Worm (Caenorhabditis elegans) whole organism, L4/young adult: ENCODE measurements around the gene C46A5.1.

Experiments used
- W03F9.2 ChIP-seq: fragments of 150-350 bp; optimal IDR thresholded peaks from 2 replicates; lab custom pipeline; 2014; ENCODE audit warnings: missing biosample characterization, missing genetic modification characterization
- dao-5 ChIP-seq: sonication (generic microtip); optimal IDR thresholded peaks from 2 replicates; lab custom pipeline; 2016; ENCODE audit warnings: missing genotype, missing genetic modification characterization, moderate library complexity, missing compliant biosample characterization
- him-1 ChIP-seq: sonication (generic microtip); optimal IDR thresholded peaks from 2 replicates; lab custom pipeline; 2016; ENCODE audit warnings: missing genotype, missing genetic modification reagents, missing genetic modification characterization, missing compliant biosample characterization

C46A5.1 gene

ce11 chrIV:7790801-7791588 lies 27.3 kb downstream of the C46A5.1 start, which contains the start of gene rsp-6:
Gene rsp-6, minus strand, starts transcription at chrIV:7791229.
- TF ChIP-seq him-1 (peak; percentile 29), dao-5 (tag; lab: Kevin White, UChicago) (no peak), W03F9.2 (peak; percentile 85)

ce11 chrIV:7791821-7792446 lies 28.2 kb downstream of the C46A5.1 start, which contains the start of gene C33H5.13:
Gene C33H5.13, minus strand, starts transcription at chrIV:7792263.
- TF ChIP-seq him-1 (no peak), W03F9.2 (no peak), dao-5 (tag; lab: Kevin White, UChicago) (no peak)

- no peak for TF ChIP-seq W03F9.2
- no peak for TF ChIP-seq dao-5 (tag; lab: Kevin White, UChicago)
- TF ChIP-seq him-1: no peak
These were observed 31.0 kb downstream of the C46A5.1 start, which contains the start of gene ntp-1 for ce11 chrIV:7794709-7795108. Gene ntp-1, minus strand, starts transcription at chrIV:7794809.

ce11 chrIV:7796432-7797113 lies 32.8 kb downstream of the C46A5.1 start, which contains the start of gene sgo-1:
Gene sgo-1, minus strand, starts transcription at chrIV:7796482.
- TF ChIP-seq dao-5 (tag; lab: Kevin White, UChicago): no peak
- peak; percentile 52 for TF ChIP-seq W03F9.2
- no peak for TF ChIP-seq him-1

ce11 chrIV:7800338-7800737 lies 36.6 kb downstream of the C46A5.1 start:
- TF ChIP-seq dao-5 (tag; lab: Kevin White, UChicago): no peak
- no peak for TF ChIP-seq him-1
- TF ChIP-seq W03F9.2: no peak

ce11 chrIV:7803250-7803649 lies 39.5 kb downstream of the C46A5.1 start, which contains the start of gene C33H5.16:
Gene C33H5.16, minus strand, starts transcription at chrIV:7803350.
- TF ChIP-seq W03F9.2: no peak
- no peak for TF ChIP-seq him-1
- no peak for TF ChIP-seq dao-5 (tag; lab: Kevin White, UChicago)

- TF ChIP-seq dao-5 (tag; lab: Kevin White, UChicago): no peak
- TF ChIP-seq him-1: no peak
- TF ChIP-seq W03F9.2: no peak
These were observed 41.0 kb downstream of the C46A5.1 start, which contains the start of gene C33H5.2 for ce11 chrIV:7804740-7805139. Gene C33H5.2, plus strand, starts transcription at chrIV:7805040.

DNA sequence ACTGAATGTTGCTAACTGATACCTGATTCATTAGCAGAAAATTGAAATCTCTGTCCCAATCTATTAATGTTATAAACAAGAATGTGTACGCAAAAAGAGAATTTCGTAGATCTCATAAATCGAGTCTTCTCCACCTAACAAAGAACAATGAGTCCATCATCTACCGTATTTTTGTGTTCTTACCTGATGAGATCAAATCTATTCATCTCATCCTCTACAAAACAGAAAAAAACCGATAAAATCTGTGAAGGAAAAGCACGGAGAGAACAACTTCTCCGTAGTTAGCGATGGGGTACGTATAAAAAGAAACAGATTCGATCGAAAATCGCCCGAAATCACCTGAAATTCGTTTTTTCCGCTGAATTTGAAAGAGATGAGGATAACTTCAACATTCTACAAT lies 44.9 kb downstream of the C46A5.1 start, which contains the start of gene C33H5.1:
Gene C33H5.1 (plus strand): TSS at position 330 of the 400 bp plus-strand sequence.
- no peak for TF ChIP-seq W03F9.2
- no peak for TF ChIP-seq him-1
- TF ChIP-seq dao-5 (tag; lab: Kevin White, UChicago): no peak

DNA sequence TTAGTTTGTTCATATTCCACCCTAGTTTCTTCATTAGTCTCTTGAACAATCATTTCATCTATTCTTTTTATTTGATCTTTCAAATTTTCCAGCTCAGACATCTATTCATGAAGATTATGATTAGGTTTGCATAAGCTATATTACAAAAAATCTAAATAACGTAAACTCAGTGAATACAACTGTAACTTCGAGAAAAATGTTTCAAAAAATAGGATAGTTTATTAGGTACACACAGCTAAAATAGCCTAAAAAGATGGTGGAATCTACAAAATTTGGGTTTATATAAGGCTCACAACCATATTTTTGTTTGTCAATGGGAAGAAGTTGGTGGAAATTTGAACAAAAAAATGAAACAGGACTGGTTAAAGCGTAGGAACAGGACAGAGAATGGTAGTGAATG lies 49.0 kb downstream of the C46A5.1 start, which contains the start of gene zgpa-1:
Gene zgpa-1 (minus strand): TSS at position 101 of the 400 bp plus-strand sequence.
- TF ChIP-seq him-1 (no peak), W03F9.2 (no peak), dao-5 (tag; lab: Kevin White, UChicago) (no peak)

DNA sequence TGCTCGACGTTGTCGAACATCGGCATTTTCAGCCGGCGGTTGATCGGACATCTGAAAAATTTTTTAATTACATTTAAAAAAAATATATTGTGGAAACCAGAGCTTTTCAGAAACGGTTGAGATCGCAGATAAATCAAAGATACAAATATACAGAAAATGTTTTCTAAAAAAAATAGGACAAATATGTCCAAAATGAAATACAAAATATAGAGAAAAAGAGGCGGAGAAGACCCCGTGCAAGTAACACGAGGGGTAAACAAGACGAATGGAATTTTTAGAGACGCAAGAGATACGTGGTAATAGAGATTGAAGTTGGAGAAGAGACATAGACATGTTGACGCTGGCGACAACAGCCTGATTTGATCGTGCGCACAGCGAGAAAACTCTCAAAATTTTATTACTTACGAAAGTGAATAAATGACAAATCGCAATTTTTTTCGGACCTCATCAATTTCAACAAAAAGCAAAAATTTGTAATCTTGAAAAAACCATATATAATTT lies 52.0 kb downstream of the C46A5.1 start, which contains the start of gene cdgs-1:
Gene cdgs-1 (minus strand): TSS at position 51 of the 501 bp plus-strand sequence.
- TF ChIP-seq dao-5 (tag; lab: Kevin White, UChicago) (no peak), him-1 (no peak), W03F9.2 (no peak)

DNA sequence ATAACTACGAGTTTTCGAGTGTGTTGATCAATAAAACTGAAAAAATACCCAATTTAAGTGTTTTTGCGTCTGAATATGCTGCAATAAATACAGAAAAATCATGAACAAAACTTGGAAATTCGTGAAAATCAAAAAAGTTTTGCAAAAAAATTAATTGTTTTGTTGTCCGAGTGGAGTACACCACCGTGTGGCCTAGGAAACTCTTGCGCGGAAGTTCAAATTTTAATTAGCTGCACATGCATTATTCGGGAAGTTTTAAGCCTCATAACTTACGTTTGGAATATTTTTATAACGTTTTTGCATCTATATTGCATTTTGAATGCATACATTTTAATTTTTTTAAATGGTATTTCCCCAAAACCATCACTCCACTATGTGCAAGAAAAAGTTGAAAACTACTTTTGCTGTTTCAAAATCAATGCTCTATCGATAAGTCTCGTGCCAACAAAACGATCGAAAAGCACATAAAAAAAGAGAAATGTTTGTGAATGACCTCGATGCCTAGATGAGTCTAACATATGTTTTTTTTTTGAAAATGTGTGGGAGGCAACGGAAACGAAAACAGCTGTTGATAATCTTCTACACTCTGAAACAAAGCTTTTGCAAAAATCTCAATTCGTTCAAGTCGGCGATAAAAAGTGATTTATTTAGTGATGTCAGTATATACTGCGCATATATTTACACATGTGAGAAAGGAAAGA lies 52.8 kb downstream of the C46A5.1 start:
- TF ChIP-seq dao-5 (tag; lab: Kevin White, UChicago): no peak
- peak; percentile 21 for TF ChIP-seq W03F9.2
- TF ChIP-seq him-1: no peak
